Fruit fly (Drosophila melanogaster) whole organism: ENCODE measurements around the gene CG34043.

Experiments used
- CG8478 ChIP-seq: fragments of >200 bp; optimal IDR thresholded peaks from 2 replicates; lab custom pipeline; 2018; ENCODE audit warnings: inconsistent platforms
- Dll ChIP-seq: fragments of >200 bp; optimal IDR thresholded peaks from 2 replicates; lab custom pipeline; 2017
- EcR ChIP-seq, 2 experiments: fragments of >200 bp; optimal IDR thresholded peaks; 2 replicates each; lab custom pipeline; 2017; ENCODE audit warnings: missing biosample characterization in 2 of 2, missing genetic modification characterization in 2 of 2, missing genetic modification reagents in 2 of 2
- pan ChIP-seq: fragments of >200 bp; optimal IDR thresholded peaks from 2 replicates; lab custom pipeline; 2017
- psq ChIP-seq: fragments of >200 bp; optimal IDR thresholded peaks from 2 replicates; lab custom pipeline; 2017
- usp ChIP-seq: fragments of >200 bp; optimal IDR thresholded peaks from 2 replicates; lab custom pipeline; 2017; ENCODE audit warnings: missing biosample characterization, missing genetic modification characterization, mixed read lengths

DNA sequence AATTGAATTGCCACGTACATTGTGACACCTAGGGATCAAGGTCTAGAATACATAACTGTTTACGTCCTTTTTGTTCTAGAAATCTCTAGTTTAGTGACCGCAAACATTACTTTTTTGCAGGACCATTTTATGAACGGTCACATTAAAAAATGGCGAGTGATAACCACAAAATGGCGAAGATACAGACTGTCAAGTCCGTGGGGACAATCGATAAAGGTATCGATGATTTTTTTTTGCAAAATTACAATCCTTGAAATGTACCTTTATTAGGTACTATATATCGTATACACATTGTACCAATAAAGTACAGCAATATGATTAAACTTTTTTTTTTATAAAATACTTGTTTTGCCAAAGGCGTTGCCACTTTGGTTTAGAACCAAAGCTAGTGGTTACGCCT, 50.2 kb downstream of the CG34043 start:
- TF ChIP-seq psq: no peak
- no peak for TF ChIP-seq pan
- TF ChIP-seq CG8478: no peak
- TF ChIP-seq usp (GFP tag; lab: Kevin White, UChicago): no peak
- TF ChIP-seq EcR (GFP tag; optimal IDR thresholded peaks at IDR 0.05; lab: Kevin White, UChicago): no peak
- no peak for TF ChIP-seq Dll
